Fruit fly (Drosophila melanogaster) whole organism, embryonic: Measurements from ENCODE around the gene Vm32E.

Experiments
- Ada2b ChIP-seq: fragments of 200-800 bp; sonication (Bioruptor generic); IDR thresholded peaks from 2 replicates; pipeline ENCODE4 v1.3.6; 2022; ENCODE audit warnings: missing biosample characterization, missing genetic modification characterization
- Aef1 ChIP-seq: fragments of 200-800 bp; sonication (Bioruptor generic); IDR thresholded peaks from 3 replicates; pipeline ENCODE4 v1.3.6; 2022; ENCODE audit warnings: missing biosample characterization, missing genetic modification characterization
- Awh ChIP-seq: fragments of 200-800 bp; sonication (Bioruptor generic); IDR thresholded peaks from 2 replicates; pipeline ENCODE4, ENCODE4 v1.3.6; 2022; ENCODE audit warnings: missing biosample characterization, missing genetic modification characterization
- CG11695 ChIP-seq: fragments of 200-800 bp; sonication (Bioruptor generic); IDR thresholded peaks from 3 replicates; pipeline ENCODE4 v1.3.6; 2022; ENCODE audit warnings: missing biosample characterization, missing genetic modification characterization
- CG12391 ChIP-seq: fragments of 200-800 bp; sonication (Bioruptor generic); optimal IDR thresholded peaks from 3 replicates; lab custom pipeline; 2018; ENCODE audit warnings: missing biosample characterization, mild to moderate bottlenecking, missing genetic modification characterization, moderate library complexity
- CG14860 ChIP-seq: fragments of 200-800 bp; sonication (Bioruptor generic); IDR thresholded peaks from 3 replicates; pipeline ENCODE4 v1.3.6; 2022; ENCODE audit warnings: missing biosample characterization, missing genetic modification characterization; ENCODE audit not compliant: partially characterized antibody
- CG17912 ChIP-seq: fragments of 200-800 bp; sonication (Bioruptor generic); optimal IDR thresholded peaks from 2 replicates; lab custom pipeline; 2018; ENCODE audit warnings: missing biosample characterization, mild to moderate bottlenecking, missing genetic modification characterization
- CG2875 ChIP-seq: fragments of 200-800 bp; sonication (Bioruptor generic); optimal IDR thresholded peaks from 2 replicates; lab custom pipeline; 2017; ENCODE audit warnings: missing biosample characterization, mild to moderate bottlenecking, missing genetic modification characterization, missing genetic modification reagents
- CG3065 ChIP-seq: fragments of 200-800 bp; sonication (Bioruptor generic); optimal IDR thresholded peaks from 2 replicates; lab custom pipeline; 2016; ENCODE audit warnings: missing biosample characterization, missing genetic modification characterization
- CG33213 ChIP-seq: fragments of 200-800 bp; sonication (Bioruptor generic); optimal IDR thresholded peaks from 3 replicates; lab custom pipeline; 2016; ENCODE audit warnings: missing biosample characterization, missing genetic modification characterization
- CG3995 ChIP-seq: fragments of 200-800 bp; sonication (Bioruptor generic); optimal IDR thresholded peaks from 3 replicates; lab custom pipeline; 2016; ENCODE audit warnings: missing biosample characterization, missing genetic modification characterization
- CG42726 ChIP-seq: fragments of 200-800 bp; sonication (Bioruptor generic); IDR thresholded peaks from 2 replicates; pipeline ENCODE4 v1.3.6; 2022; ENCODE audit warnings: missing biosample characterization, missing genetic modification characterization; ENCODE audit not compliant: partially characterized antibody
- CG5245 ChIP-seq: fragments of 200-800 bp; sonication (Bioruptor generic); optimal IDR thresholded peaks from 3 replicates; lab custom pipeline; 2016; ENCODE audit warnings: missing biosample characterization, missing genetic modification characterization
- CG8290 ChIP-seq, 3 experiments: fragments of 200-800 bp; sonication (Bioruptor generic); optimal IDR thresholded peaks; 2 replicates each; lab custom pipeline; 2016 to 2019; ENCODE audit warnings: missing biosample characterization in 3 of 3, missing genetic modification characterization in 3 of 3, mild to moderate bottlenecking in 2 of 3, moderate library complexity in 1 of 3
- CG9876 ChIP-seq: fragments of 200-800 bp; sonication (Bioruptor generic); optimal IDR thresholded peaks from 2 replicates; lab custom pipeline; 2016; ENCODE audit warnings: missing biosample characterization, missing genetic modification characterization
- Dip2 ChIP-seq: fragments of 200-800 bp; sonication (Bioruptor generic); IDR thresholded peaks from 2 replicates; pipeline ENCODE4 v1.3.6; 2022; ENCODE audit warnings: missing biosample characterization, missing genetic modification characterization
- Dll ChIP-seq: fragments of 200-800 bp; sonication (Bioruptor generic); IDR thresholded peaks from 4 replicates; pipeline ENCODE4 v1.3.6; 2022; ENCODE audit warnings: missing biosample characterization, missing genetic modification characterization; ENCODE audit not compliant: partially characterized antibody
- E2f2 ChIP-seq: fragments of 200-800 bp; sonication (Bioruptor generic); IDR thresholded peaks from 2 replicates; pipeline ENCODE4 v1.3.6; 2022; ENCODE audit warnings: missing biosample characterization, missing genetic modification characterization
- HmgD ChIP-seq: fragments of 200-800 bp; sonication (Bioruptor generic); optimal IDR thresholded peaks from 3 replicates; lab custom pipeline; 2016; ENCODE audit warnings: missing biosample characterization, missing genetic modification characterization
- Hr3 ChIP-seq: fragments of 200-800 bp; sonication (Bioruptor generic); optimal IDR thresholded peaks from 3 replicates; lab custom pipeline; 2016; ENCODE audit warnings: missing biosample characterization, missing genetic modification characterization
- Hr39 ChIP-seq: fragments of >200 bp; optimal IDR thresholded peaks from 2 replicates; lab custom pipeline; 2017
- Hr51 ChIP-seq, 2 experiments: fragments of 200-800 bp; sonication (Bioruptor generic); optimal IDR thresholded peaks; 2 replicates in 1 of 2; 3 replicates in 1 of 2; lab custom pipeline; 2016 to 2018; ENCODE audit warnings: missing biosample characterization in 2 of 2, missing genetic modification characterization in 2 of 2, mild to moderate bottlenecking in 1 of 2, moderate library complexity in 1 of 2
- Hr78 ChIP-seq, 2 experiments: fragments of 200-800 bp in 1 of 2; fragments of >200 bp in 1 of 2; sonication (Bioruptor generic) in 1 of 2; optimal IDR thresholded peaks; 2 replicates each; lab custom pipeline; 2017 to 2019; ENCODE audit warnings: missing biosample characterization in 2 of 2, missing genetic modification characterization in 2 of 2, mild to moderate bottlenecking in 1 of 2, moderate library complexity in 1 of 2
- NFAT ChIP-seq: fragments of 200-800 bp; sonication (Bioruptor generic); IDR thresholded peaks from 2 replicates; pipeline ENCODE4 v1.3.6; 2022; ENCODE audit warnings: missing biosample characterization, missing genetic modification characterization
- Pdp1 ChIP-seq, 2 experiments: fragments of 200-800 bp; sonication (Bioruptor generic); optimal IDR thresholded peaks; 3 replicates each; lab custom pipeline; 2016; ENCODE audit warnings: missing biosample characterization in 2 of 2, missing genetic modification characterization in 2 of 2, mild to moderate bottlenecking in 1 of 2, moderate library complexity in 1 of 2
- Sry-β ChIP-seq: fragments of 200-800 bp; sonication (Bioruptor generic); optimal IDR thresholded peaks from 2 replicates; lab custom pipeline; 2018; ENCODE audit warnings: missing biosample characterization, mild to moderate bottlenecking, missing genetic modification characterization, moderate library complexity
- Trl ChIP-seq, 3 experiments: fragments of >200 bp in 2 of 3; fragments of 200-800 bp in 1 of 3; sonication (Bioruptor generic) in 1 of 3; optimal IDR thresholded peaks; 2 replicates in 1 of 3; 3 replicates in 2 of 3; lab custom pipeline; 2016 to 2017; ENCODE audit warnings: missing biosample characterization in 1 of 3, missing genetic modification characterization in 1 of 3
- YL-1 ChIP-seq: fragments of 200-800 bp; sonication (Bioruptor generic); optimal IDR thresholded peaks from 3 replicates; lab custom pipeline; 2017; ENCODE audit warnings: missing biosample characterization, mild to moderate bottlenecking, missing genetic modification characterization
- ap ChIP-seq: fragments of 200-800 bp; sonication (Bioruptor generic); IDR thresholded peaks from 2 replicates; pipeline ENCODE4 v1.3.6; 2022; ENCODE audit warnings: missing biosample characterization, missing genetic modification characterization
- ato ChIP-seq: fragments of 200-800 bp; sonication (Bioruptor generic); IDR thresholded peaks from 2 replicates; pipeline ENCODE4 v1.3.6; 2022; ENCODE audit warnings: missing biosample characterization, missing genetic modification characterization; ENCODE audit not compliant: partially characterized antibody
- chif ChIP-seq, 2 experiments: fragments of 200-800 bp; sonication (Bioruptor generic); optimal IDR thresholded peaks; 3 replicates each; lab custom pipeline; 2016; ENCODE audit warnings: missing biosample characterization in 2 of 2, missing genetic modification characterization in 2 of 2
- crol ChIP-seq: fragments of 200-800 bp; sonication (Bioruptor generic); IDR thresholded peaks from 2 replicates; pipeline ENCODE4 v1.3.6; 2022; ENCODE audit warnings: missing biosample characterization, missing genetic modification characterization
- eve ChIP-seq, 2 experiments: fragments of >200 bp; optimal IDR thresholded peaks; 2 replicates each; lab custom pipeline; 2017; ENCODE audit warnings: missing biosample characterization in 2 of 2, missing genetic modification characterization in 2 of 2
- ewg ChIP-seq: fragments of 200-800 bp; sonication (Bioruptor generic); optimal IDR thresholded peaks from 3 replicates; lab custom pipeline; 2017; ENCODE audit warnings: mild to moderate bottlenecking, missing biosample characterization, missing genetic modification reagents, missing genetic modification characterization
- fru ChIP-seq: fragments of >200 bp; optimal IDR thresholded peaks from 2 replicates; lab custom pipeline; 2017
- gcm2 ChIP-seq: fragments of 200-800 bp; sonication (Bioruptor generic); optimal IDR thresholded peaks from 2 replicates; lab custom pipeline; 2016; ENCODE audit warnings: missing biosample characterization, missing genetic modification characterization
- gt ChIP-seq: fragments of 200-800 bp; sonication (Bioruptor generic); IDR thresholded peaks from 2 replicates; pipeline ENCODE4 v1.3.6; 2022; ENCODE audit warnings: missing biosample characterization, missing genetic modification characterization
- inv ChIP-seq: fragments of 200-800 bp; sonication (Bioruptor generic); IDR thresholded peaks from 2 replicates; pipeline ENCODE4 v1.3.6; 2022; ENCODE audit warnings: missing biosample characterization, missing genetic modification characterization; ENCODE audit not compliant: partially characterized antibody
- mld ChIP-seq: fragments of 200-800 bp; sonication (Bioruptor generic); IDR thresholded peaks from 3 replicates; pipeline ENCODE4 v1.3.6; 2022; ENCODE audit warnings: missing biosample characterization, missing genetic modification characterization; ENCODE audit not compliant: partially characterized antibody
- p53 ChIP-seq: fragments of 200-800 bp; sonication (Bioruptor generic); optimal IDR thresholded peaks from 2 replicates; lab custom pipeline; 2016; ENCODE audit warnings: missing biosample characterization, missing genetic modification characterization
- phol ChIP-seq: fragments of 200-800 bp; sonication (Bioruptor generic); optimal IDR thresholded peaks from 3 replicates; lab custom pipeline; 2018; ENCODE audit warnings: missing biosample characterization, mild to moderate bottlenecking, missing genetic modification characterization, moderate library complexity
- row ChIP-seq: fragments of 200-800 bp; sonication (Bioruptor generic); IDR thresholded peaks from 3 replicates; pipeline ENCODE4 v1.3.6; 2022; ENCODE audit warnings: missing biosample characterization, missing genetic modification characterization
- sisA ChIP-seq: fragments of 200-800 bp; sonication (Bioruptor generic); IDR thresholded peaks from 2 replicates; pipeline ENCODE4 v1.3.6; 2022; ENCODE audit warnings: missing biosample characterization, missing genetic modification characterization
- sug ChIP-seq: fragments of 200-800 bp; optimal IDR thresholded peaks from 2 replicates; lab custom pipeline; 2019; ENCODE audit warnings: missing biosample characterization, mild to moderate bottlenecking, missing genetic modification characterization, moderate library complexity
- trem ChIP-seq: fragments of 200-800 bp; optimal IDR thresholded peaks from 3 replicates; lab custom pipeline; 2019; ENCODE audit warnings: missing biosample characterization, mild to moderate bottlenecking, missing genetic modification characterization, moderate library complexity
- yki ChIP-seq: fragments of >200 bp; optimal IDR thresholded peaks from 3 replicates; lab custom pipeline; 2018

Gene Vm32E

DNA sequence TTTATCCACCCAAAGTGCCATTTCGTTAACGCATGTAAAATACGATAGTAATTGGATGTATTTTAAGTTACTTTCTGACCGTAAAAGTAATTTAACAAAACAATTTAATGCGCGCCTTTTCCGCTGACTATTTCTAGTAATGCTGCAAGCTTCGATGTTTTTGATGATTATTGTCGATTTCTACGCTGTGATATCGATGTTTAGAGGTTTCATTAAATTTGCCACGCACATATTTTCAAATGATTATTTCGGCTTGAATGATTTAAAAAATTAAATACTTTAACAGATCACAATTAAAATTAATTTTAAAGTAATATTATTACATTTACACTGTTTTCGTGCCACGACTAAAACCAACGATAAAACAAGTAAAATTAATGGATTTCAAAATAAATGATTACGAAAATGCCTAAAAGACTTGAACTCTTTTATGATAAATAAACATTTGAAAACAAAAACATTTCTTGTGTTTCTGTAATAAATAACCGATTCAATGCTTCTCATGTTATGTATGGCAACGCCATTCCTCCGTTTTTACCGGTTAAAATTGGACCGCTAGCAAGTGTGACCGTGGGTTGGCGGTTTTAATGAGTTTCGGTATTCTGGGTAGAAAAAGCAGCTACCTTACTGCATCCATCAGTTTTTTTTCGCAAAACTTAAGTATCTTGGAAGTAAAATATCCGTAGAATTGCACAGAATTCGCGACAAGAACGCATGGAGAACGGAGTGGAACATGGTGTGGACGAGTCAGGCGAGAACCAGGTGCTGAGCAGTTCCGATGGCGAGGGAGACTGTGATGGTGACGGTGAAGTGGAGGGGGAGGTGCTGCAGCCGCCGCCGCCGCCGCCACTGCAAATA is 41.1 kb downstream of the Vm32E start, which contains the start of the genes RfC38 and CG4751 (continued):
- TF ChIP-seq crol (peak; percentile 95), CG8290 (GFP tag; optimal IDR thresholded peaks at IDR 0.05; lab: Kevin White, UChicago) (no peak), CG8290 (tag; optimal IDR thresholded peaks at IDR 0.05; lab: Kevin White, UChicago) (no peak), CG3065 (GFP tag; lab: Kevin White, UChicago) (no peak), inv (peak; percentile 50; the same call in 1 of the 2 replicates), CG5245 (GFP tag; lab: Kevin White, UChicago) (no peak), YL-1 (GFP tag; lab: Kevin White, UChicago) (peak; percentile 73), CG14860 (peak; percentile 61; the same call in 2 of the 3 replicates), trem (tag; lab: Kevin White, UChicago) (peak; percentile 67), phol (tag; lab: Kevin White, UChicago) (peak; percentile 39), row (GFP tag; lab: Robert Waterston, UW) (peak; percentile 54; the same call in 2 of the 3 replicates), CG12391 (tag; lab: Kevin White, UChicago) (peak; percentile 68)
- TF ChIP-seq, all 482 proteins: peak for 95

dm6 chr2L:11123499-11123898 is 48.0 kb downstream of the Vm32E start, which contains the start of the genes Csl4 and Nup160:
Gene Csl4, minus strand, starts transcription at chr2L:11123567.
Gene Nup160, plus strand, starts transcription at chr2L:11123777.
- TF ChIP-seq mld (GFP tag; lab: Robert Waterston, UW) (no peak), ato (GFP tag; lab: Robert Waterston, UW) (no peak), gcm2 (peak; percentile 81), NFAT (GFP tag; lab: Robert Waterston, UW) (peak; percentile 65), E2f2 (GFP tag; lab: Robert Waterston, UW) (peak; percentile 67), CG3995 (GFP tag; lab: Kevin White, UChicago) (peak; percentile 57), Pdp1 (GFP tag; optimal IDR thresholded peaks at IDR 0.05; lab: Kevin White, UChicago) (peak; percentile 83 to 85), sisA (GFP tag; lab: Robert Waterston, UW) (peak; percentile 61), CG33213 (GFP tag; lab: Kevin White, UChicago) (peak; percentile 78), p53 (peak; percentile 71), Hr39 (no peak), CG11695 (GFP tag; lab: Robert Waterston, UW) (peak; percentile 68), Hr78 (GFP tag; optimal IDR thresholded peaks at IDR 0.05; lab: Kevin White, UChicago) (no peak), eve (GFP tag; optimal IDR thresholded peaks at IDR 0.05; lab: Kevin White, UChicago) (no peak), ap (GFP tag; lab: Robert Waterston, UW) (0 out of 2 replicates have a peak, but pooled peaks have one; percentile 23), Sry-β (GFP tag; lab: Kevin White, UChicago) (peak; percentile 38), Dll (GFP tag; lab: Robert Waterston, UW) (0 out of 4 replicates have a peak, but pooled peaks have one; percentile 48), HmgD (GFP tag; lab: Kevin White, UChicago) (peak; percentile 73), fru (lab: Kevin White, UChicago) (no peak), Ada2b (GFP tag; lab: Robert Waterston, UW) (peak; percentile 48; the same call in 1 of the 2 replicates), Hr3 (GFP tag; lab: Kevin White, UChicago) (peak; percentile 71), YL-1 (GFP tag; lab: Kevin White, UChicago) (peak; percentile 84), CG17912 (GFP tag; lab: Kevin White, UChicago) (no peak), Hr51 (GFP tag; optimal IDR thresholded peaks at IDR 0.05; lab: Kevin White, UChicago) (peak in 1 of 2 experiments; percentile 85), Trl (optimal IDR thresholded peaks at IDR 0.05; lab: Kevin White, UChicago) (no peak), Trl (GFP tag; optimal IDR thresholded peaks at IDR 0.05; lab: Kevin White, UChicago) (peak; percentile 91), yki (lab: Kevin White, UChicago) (no peak), trem (tag; lab: Kevin White, UChicago) (peak; percentile 83), sug (no peak), Dip2 (GFP tag; lab: Robert Waterston, UW) (no peak), gt (GFP tag; lab: Robert Waterston, UW) (no peak), chif (GFP tag; optimal IDR thresholded peaks at IDR 0.05; lab: Kevin White, UChicago) (peak; percentile 78 to 79), CG9876 (peak; percentile 48), ewg (GFP tag; lab: Kevin White, UChicago) (peak; percentile 64), Aef1 (GFP tag; lab: Robert Waterston, UW) (peak; percentile 60; the same call in 1 of the 3 replicates), Awh (peak; percentile 55; the same call in 1 of the 2 replicates), CG42726 (GFP tag; lab: Robert Waterston, UW) (no peak), CG2875 (GFP tag; lab: Kevin White, UChicago) (no peak)
